Worm (Caenorhabditis elegans) whole organism, young adult: ENCODE results near the gene srh-266.

Source experiments
- C06A6.2 ChIP-seq: fragments of 200-800 bp; sonication (Bioruptor generic); conservative IDR thresholded peaks from 2 replicates; pipeline ENCODE4 v1.3.6; 2022; ENCODE audit warnings: missing genetic modification characterization, missing compliant biosample characterization
- D2030.7 ChIP-seq: fragments of 200-800 bp; sonication (Bioruptor generic); IDR thresholded peaks from 2 replicates; pipeline ENCODE4 v1.3.6; 2022; ENCODE audit warnings: missing genetic modification reagents, missing genetic modification characterization, missing compliant biosample characterization
- F10E7.11 ChIP-seq: sonication (generic microtip); optimal IDR thresholded peaks from 2 replicates; lab custom pipeline; 2017; ENCODE audit warnings: mild to moderate bottlenecking, missing genetic modification characterization, moderate library complexity, missing compliant biosample characterization
- F22D6.2 ChIP-seq: sonication (generic microtip); optimal IDR thresholded peaks from 2 replicates; lab custom pipeline; 2016; ENCODE audit warnings: mild to moderate bottlenecking, missing genetic modification characterization, missing compliant biosample characterization
- F23B12.7 ChIP-seq: sonication (generic microtip); optimal IDR thresholded peaks from 2 replicates; lab custom pipeline; 2017; ENCODE audit warnings: missing genetic modification characterization, mild to moderate bottlenecking, missing compliant biosample characterization, antibody characterized with exemption, moderate library complexity; ENCODE audit not compliant: insufficient read depth
- F33H1.4 ChIP-seq: fragments of 200-800 bp; sonication (Bioruptor generic); IDR thresholded peaks from 2 replicates; pipeline ENCODE4 v1.3.6; 2022; ENCODE audit warnings: missing genetic modification reagents, missing genetic modification characterization, missing compliant biosample characterization
- F57A8.1 ChIP-seq: fragments of 200-800 bp; sonication (Bioruptor generic); optimal IDR thresholded peaks from 2 replicates; lab custom pipeline; 2018; ENCODE audit warnings: mild to moderate bottlenecking, missing genetic modification characterization, moderate library complexity, missing compliant biosample characterization
- F57C9.4 ChIP-seq: sonication (generic microtip); optimal IDR thresholded peaks from 2 replicates; lab custom pipeline; 2017; ENCODE audit warnings: mild to moderate bottlenecking, missing genetic modification characterization, missing compliant biosample characterization
- Y53F4B.3 ChIP-seq: fragments of 200-800 bp; sonication (Bioruptor generic); IDR thresholded peaks from 2 replicates; pipeline ENCODE4 v1.3.6; 2022; ENCODE audit warnings: missing genetic modification reagents, missing genetic modification characterization, missing compliant biosample characterization
- Y95B8A.8 ChIP-seq: fragments of 200-800 bp; sonication (Bioruptor generic); IDR thresholded peaks from 2 replicates; pipeline ENCODE4 v1.3.6; 2022; ENCODE audit warnings: missing genetic modification reagents, missing genetic modification characterization, missing compliant biosample characterization
- aptf-2 ChIP-seq: fragments of 200-800 bp; sonication (Bioruptor generic); conservative IDR thresholded peaks from 2 replicates; pipeline ENCODE4 v1.3.6; 2022; ENCODE audit warnings: missing genetic modification reagents, missing genetic modification characterization, missing compliant biosample characterization
- attf-6 ChIP-seq: fragments of 200-800 bp; sonication (Bioruptor generic); IDR thresholded peaks from 2 replicates; pipeline ENCODE4 v1.3.6; 2022; ENCODE audit warnings: missing genetic modification reagents, missing genetic modification characterization, missing compliant biosample characterization
- bed-1 ChIP-seq: fragments of 200-800 bp; sonication (Bioruptor generic); IDR thresholded peaks from 2 replicates; pipeline ENCODE4 v1.3.6; 2022; ENCODE audit warnings: missing genetic modification reagents, missing genetic modification characterization, missing compliant biosample characterization
- bed-2 ChIP-seq: fragments of 200-800 bp; sonication (Bioruptor generic); IDR thresholded peaks from 2 replicates; pipeline ENCODE4 v1.3.6; 2022; ENCODE audit warnings: missing genetic modification reagents, missing genetic modification characterization, missing compliant biosample characterization
- cebp-1 ChIP-seq, 2 experiments: fragments of 200-800 bp in 1 of 2; sonication (Bioruptor generic) in 1 of 2; sonication (generic microtip) in 1 of 2; IDR thresholded peaks in 1 of 2; optimal IDR thresholded peaks in 1 of 2; 2 replicates each; pipeline versions ENCODE4 v1.3.6 to Lab custom; 2017 to 2022; ENCODE audit warnings: missing compliant biosample characterization in 2 of 2, missing genetic modification characterization in 2 of 2, mild to moderate bottlenecking in 1 of 2, missing genetic modification reagents in 1 of 2, moderate library complexity in 1 of 2
- ceh-40 ChIP-seq: fragments of 200-800 bp; sonication (Bioruptor generic); IDR thresholded peaks from 2 replicates; pipeline ENCODE4 v1.3.6; 2022; ENCODE audit warnings: missing genetic modification characterization, missing compliant biosample characterization
- ceh-91 ChIP-seq: fragments of 200-800 bp; sonication (Bioruptor generic); IDR thresholded peaks from 2 replicates; pipeline ENCODE4 v1.3.6; 2022; ENCODE audit warnings: missing genetic modification reagents, missing genetic modification characterization, missing compliant biosample characterization
- egl-18 ChIP-seq: fragments of 200-800 bp; sonication (Bioruptor generic); IDR thresholded peaks from 2 replicates; pipeline ENCODE4 v1.3.6; 2022; ENCODE audit warnings: missing genetic modification reagents, missing genetic modification characterization, missing compliant biosample characterization
- egrh-3 ChIP-seq: fragments of 200-800 bp; sonication (Bioruptor generic); IDR thresholded peaks from 2 replicates; pipeline ENCODE4 v1.3.6; 2022; ENCODE audit warnings: missing genetic modification reagents, missing genetic modification characterization, missing compliant biosample characterization
- ekl-4 ChIP-seq: fragments of 200-800 bp; sonication (Bioruptor generic); IDR thresholded peaks from 2 replicates; pipeline ENCODE4 v1.3.6; 2022; ENCODE audit warnings: missing genetic modification reagents, missing genetic modification characterization, missing compliant biosample characterization
- him-1 ChIP-seq: sonication (generic microtip); optimal IDR thresholded peaks from 2 replicates; lab custom pipeline; 2016; ENCODE audit warnings: missing genotype, missing genetic modification reagents, missing genetic modification characterization, missing compliant biosample characterization
- hmg-1.2 ChIP-seq: fragments of 200-800 bp; sonication (Bioruptor generic); IDR thresholded peaks from 2 replicates; pipeline ENCODE4 v1.3.6; 2022; ENCODE audit warnings: missing genetic modification reagents, missing genetic modification characterization, missing compliant biosample characterization
- let-607 ChIP-seq, 2 experiments: fragments of 200-800 bp in 1 of 2; sonication (Bioruptor generic) in 1 of 2; sonication (generic microtip) in 1 of 2; optimal IDR thresholded peaks; 2 replicates each; lab custom pipeline; 2016 to 2018; ENCODE audit warnings: mild to moderate bottlenecking in 2 of 2, missing compliant biosample characterization in 2 of 2, missing genetic modification characterization in 2 of 2, moderate library complexity in 2 of 2, missing genotype in 1 of 2
- lin-54 ChIP-seq: fragments of 200-800 bp; sonication (Bioruptor generic); optimal IDR thresholded peaks from 2 replicates; lab custom pipeline; 2018; ENCODE audit warnings: mild to moderate bottlenecking, missing genetic modification characterization, missing compliant biosample characterization
- lsy-27 ChIP-seq: sonication (generic microtip); optimal IDR thresholded peaks from 2 replicates; lab custom pipeline; 2017; ENCODE audit warnings: missing genetic modification characterization, mild to moderate bottlenecking, missing compliant biosample characterization, antibody characterized with exemption, missing genotype, borderline replicate concordance; ENCODE audit not compliant: insufficient read depth
- madf-8 ChIP-seq: fragments of 200-800 bp; sonication (Bioruptor generic); conservative IDR thresholded peaks from 2 replicates; pipeline ENCODE4 v1.3.6; 2022; ENCODE audit warnings: missing genetic modification reagents, missing genetic modification characterization, missing compliant biosample characterization
- mes-4 ChIP-seq: sonication (generic microtip); optimal IDR thresholded peaks from 2 replicates; lab custom pipeline; 2016; ENCODE audit warnings: missing genotype, missing genetic modification characterization, missing compliant biosample characterization
- nfya-1 ChIP-seq: sonication (generic microtip); optimal IDR thresholded peaks from 2 replicates; lab custom pipeline; 2017; ENCODE audit warnings: antibody characterized with exemption, missing compliant biosample characterization, missing genetic modification characterization, borderline replicate concordance; ENCODE audit not compliant: insufficient read depth
- nfya-2 ChIP-seq: fragments of 200-800 bp; sonication (Bioruptor generic); IDR thresholded peaks from 2 replicates; pipeline ENCODE4 v1.3.6; 2022; ENCODE audit warnings: missing genetic modification reagents, missing genetic modification characterization, missing compliant biosample characterization
- nfyb-1 ChIP-seq: fragments of 200-800 bp; sonication (Bioruptor generic); IDR thresholded peaks from 2 replicates; pipeline ENCODE4 v1.3.6; 2022; ENCODE audit warnings: missing genetic modification reagents, missing genetic modification characterization, missing compliant biosample characterization
- nhr-80 ChIP-seq: sonication (generic microtip); optimal IDR thresholded peaks from 2 replicates; lab custom pipeline; 2016; ENCODE audit warnings: missing genetic modification characterization, missing compliant biosample characterization
- snpc-1.1 ChIP-seq: sonication (generic microtip); optimal IDR thresholded peaks from 2 replicates; lab custom pipeline; 2017; ENCODE audit warnings: missing genetic modification characterization, mild to moderate bottlenecking, missing compliant biosample characterization, antibody characterized with exemption, moderate library complexity, missing genotype, missing genetic modification reagents; ENCODE audit not compliant: insufficient read depth
- tlf-1 ChIP-seq: fragments of 200-800 bp; sonication (Bioruptor generic); optimal IDR thresholded peaks from 2 replicates; lab custom pipeline; 2018; ENCODE audit warnings: mild to moderate bottlenecking, missing genetic modification characterization, missing compliant biosample characterization
- xnd-1 ChIP-seq: sonication (generic microtip); optimal IDR thresholded peaks from 2 replicates; lab custom pipeline; 2016; ENCODE audit warnings: missing genotype, missing genetic modification reagents, missing genetic modification characterization, missing compliant biosample characterization
- zfh-2 ChIP-seq: fragments of 200-800 bp; sonication (Bioruptor generic); conservative IDR thresholded peaks from 2 replicates; pipeline ENCODE4 v1.3.6; 2022; ENCODE audit warnings: missing genetic modification reagents, missing genetic modification characterization, missing compliant biosample characterization
- zim-3 ChIP-seq: sonication (generic microtip); optimal IDR thresholded peaks from 2 replicates; lab custom pipeline; 2017; ENCODE audit warnings: mild to moderate bottlenecking, missing genetic modification characterization, moderate library complexity, missing compliant biosample characterization
- ztf-18 ChIP-seq: sonication (generic microtip); optimal IDR thresholded peaks from 2 replicates; lab custom pipeline; 2016; ENCODE audit warnings: missing genotype, mild to moderate bottlenecking, missing genetic modification characterization, missing compliant biosample characterization
- ztf-26 ChIP-seq: sonication (generic microtip); optimal IDR thresholded peaks from 2 replicates; lab custom pipeline; 2017; ENCODE audit warnings: missing genetic modification characterization, missing compliant biosample characterization
- ztf-28 ChIP-seq: fragments of 200-800 bp; sonication (Bioruptor generic); IDR thresholded peaks from 2 replicates; pipeline ENCODE4 v1.3.6; 2022; ENCODE audit warnings: missing genetic modification reagents, missing genetic modification characterization, missing compliant biosample characterization

srh-266 gene

ce11 chrV:676550-677084 lies 12.0 kb downstream of the srh-266 start, which contains the start of the genes fbxa-72 and srx-21:
Gene fbxa-72, minus strand, starts transcription at chrV:676753.
Gene srx-21, plus strand, starts transcription at chrV:677034.
- no peak for TF ChIP-seq lin-54 (GFP tag; lab: Kevin White, UChicago)
- no peak for TF ChIP-seq lsy-27 (tag; lab: Kevin White, UChicago)
- TF ChIP-seq let-607 (tag; optimal IDR thresholded peaks at IDR 0.05; lab: Kevin White, UChicago): no peak
- peak; percentile 69 for TF ChIP-seq nhr-80
- no peak for TF ChIP-seq attf-6
- TF ChIP-seq, all 124 proteins: peak for 1

- TF ChIP-seq zim-3 (tag; lab: Kevin White, UChicago): no peak
- no peak for TF ChIP-seq cebp-1 (GFP tag; IDR thresholded peaks at IDR 0.05; lab: Robert Waterston, UW)
- TF ChIP-seq cebp-1 (tag; optimal IDR thresholded peaks at IDR 0.05; lab: Kevin White, UChicago): no peak
- no peak for TF ChIP-seq F57C9.4 (tag; lab: Kevin White, UChicago)
- no peak for TF ChIP-seq him-1
- no peak for TF ChIP-seq ekl-4
- no peak for TF ChIP-seq F33H1.4 (GFP tag; lab: Robert Waterston, UW)
- no peak for TF ChIP-seq ztf-26
- TF ChIP-seq nfya-1: no peak
- no peak for TF ChIP-seq bed-2 (GFP tag; lab: Robert Waterston, UW)
These were observed 15.1 kb downstream of the srh-266 start, which contains the start of gene srx-22 for ce11 chrV:679663-680062. Gene srx-22, plus strand, starts transcription at chrV:679963.

ce11 chrV:682031-682430 lies 17.4 kb downstream of the srh-266 start, which contains the start of gene srx-23:
Gene srx-23, plus strand, starts transcription at chrV:682331.
- no peak for TF ChIP-seq tlf-1 (GFP tag; lab: Kevin White, UChicago)
- TF ChIP-seq bed-1 (GFP tag; lab: Robert Waterston, UW): no peak
- no peak for TF ChIP-seq F33H1.4 (GFP tag; lab: Robert Waterston, UW)
- TF ChIP-seq F10E7.11 (tag; lab: Kevin White, UChicago): no peak
- TF ChIP-seq F22D6.2 (tag; lab: Kevin White, UChicago): no peak
- TF ChIP-seq xnd-1 (tag; lab: Kevin White, UChicago): no peak
- no peak for TF ChIP-seq nfyb-1 (GFP tag; lab: Robert Waterston, UW)
- no peak for TF ChIP-seq bed-2 (GFP tag; lab: Robert Waterston, UW)
- TF ChIP-seq zfh-2 (GFP tag; lab: Robert Waterston, UW): no peak
- no peak for TF ChIP-seq ztf-18
- TF ChIP-seq F57C9.4 (tag; lab: Kevin White, UChicago): no peak
- TF ChIP-seq egrh-3 (GFP tag; lab: Robert Waterston, UW): no peak
- no peak for TF ChIP-seq snpc-1.1 (tag; lab: Kevin White, UChicago)
- TF ChIP-seq Y95B8A.8: no peak
- no peak for TF ChIP-seq ceh-40

ce11 chrV:683858-684257 lies 19.3 kb downstream of the srh-266 start, which contains the start of gene F31F4.1:
Gene F31F4.1, plus strand, starts transcription at chrV:684060.
- peak; percentile 21 for TF ChIP-seq nhr-80
- no peak for TF ChIP-seq bed-2 (GFP tag; lab: Robert Waterston, UW)

- TF ChIP-seq aptf-2 (GFP tag; lab: Robert Waterston, UW) (no peak), hmg-1.2 (GFP tag; lab: Robert Waterston, UW) (no peak), nfya-2 (GFP tag; lab: Robert Waterston, UW) (no peak), D2030.7 (GFP tag; lab: Robert Waterston, UW) (no peak), ceh-91 (GFP tag; lab: Robert Waterston, UW) (no peak), mes-4 (tag; lab: Kevin White, UChicago) (no peak), C06A6.2 (no peak), F57A8.1 (GFP tag; lab: Kevin White, UChicago) (no peak), egl-18 (GFP tag; lab: Robert Waterston, UW) (no peak), F23B12.7 (tag; lab: Kevin White, UChicago) (no peak), ztf-28 (no peak), Y53F4B.3 (GFP tag; lab: Robert Waterston, UW) (no peak), snpc-1.1 (tag; lab: Kevin White, UChicago) (no peak), madf-8 (no peak)
These were observed 22.8 kb downstream of the srh-266 start, which contains the start of gene H25P19.1 for ce11 chrV:687384-687783. Gene H25P19.1, plus strand, starts transcription at chrV:687684.
